Worm (Caenorhabditis elegans) whole organism, L2 larva: Measurements from ENCODE around the gene dlc-1.

Source experiments
- elt-1 ChIP-seq: fragments of 150-350 bp; optimal IDR thresholded peaks from 2 replicates; lab custom pipeline; 2014; ENCODE audit warnings: missing biosample characterization, missing genetic modification characterization
- lin-13 ChIP-seq: fragments of 150-350 bp; optimal IDR thresholded peaks from 2 replicates; lab custom pipeline; 2014; ENCODE audit warnings: missing biosample characterization, missing genetic modification reagents, missing genetic modification characterization
- lsy-2 ChIP-seq, 2 experiments: fragments of 150-350 bp in 1 of 2; sonication (generic microtip) in 1 of 2; optimal IDR thresholded peaks; 2 replicates each; lab custom pipeline; 2014 to 2017; ENCODE audit warnings: missing biosample characterization in 2 of 2, missing genetic modification characterization in 2 of 2
- mdl-1 ChIP-seq, 2 experiments: fragments of 150-350 bp in 1 of 2; sonication (generic microtip) in 1 of 2; optimal IDR thresholded peaks; 2 replicates each; lab custom pipeline; 2017; ENCODE audit warnings: missing biosample characterization in 2 of 2, missing genetic modification characterization in 2 of 2
- nhr-77 ChIP-seq: fragments of 150-350 bp; optimal IDR thresholded peaks from 2 replicates; lab custom pipeline; 2014; ENCODE audit warnings: missing biosample characterization, missing genetic modification characterization
- snpc-4 ChIP-seq: fragments of 150-350 bp; optimal IDR thresholded peaks from 2 replicates; lab custom pipeline; 2014; ENCODE audit warnings: missing biosample characterization, missing genetic modification characterization

DNA sequence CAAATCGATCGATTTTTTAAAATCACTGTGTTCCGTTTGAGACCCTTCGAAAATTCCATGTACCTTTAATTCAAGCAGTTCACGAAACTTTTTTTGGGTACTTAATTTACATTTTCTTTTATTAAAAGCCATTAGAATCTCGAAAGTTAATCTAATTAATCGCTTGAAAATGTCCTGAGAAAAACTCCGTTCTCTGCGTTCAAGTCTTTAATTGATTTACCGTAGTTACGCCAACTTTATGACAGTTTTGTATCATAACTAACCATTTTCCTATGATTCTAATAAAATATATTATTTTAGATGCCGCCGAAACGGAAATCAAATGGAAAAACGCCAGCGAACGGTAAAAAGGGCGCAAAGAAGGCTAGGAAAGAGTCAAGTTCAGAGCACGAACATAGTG lies 9.4 kb downstream of the dlc-1 start, which contains the start of gene jhdm-1:
- TF ChIP-seq nhr-77 (no peak), mdl-1 (tag; optimal IDR thresholded peaks at IDR 0.05; lab: Kevin White, UChicago) (no peak), elt-1 (tag; lab: Kevin White, UChicago) (no peak), lin-13 (GFP tag; lab: Kevin White, UChicago) (no peak), snpc-4 (no peak), lsy-2 (tag; optimal IDR thresholded peaks at IDR 0.05; lab: Kevin White, UChicago) (no peak)
